Fruit fly (Drosophila melanogaster): ENCODE data around the gene AhcyL1.

DNA sequence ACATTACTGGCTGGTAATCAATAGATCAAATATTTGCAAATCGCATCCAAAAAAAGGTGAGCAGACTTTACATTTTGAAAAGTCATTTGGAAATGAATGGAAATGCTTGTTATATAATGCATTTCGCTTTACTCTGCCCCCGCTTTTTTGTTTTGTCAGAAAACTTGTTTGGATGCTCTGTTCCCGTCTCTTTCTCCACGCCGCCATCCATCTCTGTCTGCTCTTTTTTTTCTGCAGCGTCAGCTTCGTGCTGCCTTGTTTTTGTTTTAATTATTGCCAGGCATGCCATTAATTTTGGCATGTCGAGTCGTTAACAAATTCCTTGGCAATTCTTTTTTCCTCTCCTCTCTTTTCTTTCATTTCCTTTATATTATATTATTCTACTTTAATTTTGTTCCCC, 29.3 kb upstream of the AhcyL1 start:
- TF ChIP-seq CG8478 (optimal IDR thresholded peaks at IDR 0.05) (no peak), pan (optimal IDR thresholded peaks at IDR 0.05) (no peak)
